Fruit fly (Drosophila melanogaster) whole organism, embryonic: ENCODE measurements around the gene CenB1A.

ENCODE experiments used
- Bgb ChIP-seq: fragments of 200-800 bp; sonication (Bioruptor generic); IDR thresholded peaks from 2 replicates; pipeline ENCODE4 v1.3.6; 2022; ENCODE audit warnings: missing biosample characterization, missing genetic modification characterization; ENCODE audit not compliant: partially characterized antibody
- CG10209 ChIP-seq: fragments of 200-800 bp; sonication (Bioruptor generic); optimal IDR thresholded peaks from 3 replicates; lab custom pipeline; 2017; ENCODE audit warnings: missing biosample characterization, mild to moderate bottlenecking, missing genetic modification characterization, missing genetic modification reagents
- CG10959 ChIP-seq: fragments of 200-800 bp; sonication (Bioruptor generic); IDR thresholded peaks from 2 replicates; pipeline ENCODE4 v1.3.6; 2022; ENCODE audit warnings: missing biosample characterization, missing genetic modification characterization
- CG11247 ChIP-seq: fragments of 200-800 bp; sonication (Bioruptor generic); IDR thresholded peaks from 2 replicates; pipeline ENCODE4 v1.3.6; 2022; ENCODE audit warnings: missing biosample characterization, missing genetic modification characterization
- CG12071 ChIP-seq: fragments of 200-800 bp; sonication (Bioruptor generic); optimal IDR thresholded peaks from 3 replicates; lab custom pipeline; 2018; ENCODE audit warnings: missing biosample characterization, mild to moderate bottlenecking, missing genetic modification characterization
- CG13296 ChIP-seq: fragments of 200-800 bp; sonication (Bioruptor generic); optimal IDR thresholded peaks from 3 replicates; lab custom pipeline; 2018; ENCODE audit warnings: missing biosample characterization, mild to moderate bottlenecking, missing genetic modification characterization
- CG14014 ChIP-seq: fragments of 200-800 bp; sonication (Bioruptor generic); IDR thresholded peaks from 2 replicates; pipeline ENCODE4 v1.3.6; 2022; ENCODE audit warnings: missing biosample characterization, missing genetic modification characterization
- CG14667 ChIP-seq: fragments of 200-800 bp; sonication (Bioruptor generic); IDR thresholded peaks from 2 replicates; pipeline ENCODE4 v1.3.6; 2022; ENCODE audit warnings: missing biosample characterization, missing genetic modification characterization
- CG15011 ChIP-seq: fragments of 200-800 bp; sonication (Bioruptor generic); optimal IDR thresholded peaks from 3 replicates; lab custom pipeline; 2018; ENCODE audit warnings: missing biosample characterization, mild to moderate bottlenecking, missing genetic modification characterization
- CG16815 ChIP-seq: fragments of 200-800 bp; sonication (Bioruptor generic); optimal IDR thresholded peaks from 3 replicates; lab custom pipeline; 2017; ENCODE audit warnings: missing biosample characterization, mild to moderate bottlenecking, missing genetic modification characterization
- CG2199 ChIP-seq: fragments of 200-800 bp; sonication (Bioruptor generic); IDR thresholded peaks from 3 replicates; pipeline ENCODE4 v1.3.6; 2022; ENCODE audit warnings: missing biosample characterization, missing genetic modification characterization
- CG2678 ChIP-seq: fragments of 200-800 bp; sonication (Bioruptor generic); optimal IDR thresholded peaks from 3 replicates; lab custom pipeline; 2019; ENCODE audit warnings: missing biosample characterization, mild to moderate bottlenecking, missing genetic modification characterization, moderate library complexity
- CG30431 ChIP-seq: fragments of 200-800 bp; sonication (Bioruptor generic); optimal IDR thresholded peaks from 2 replicates; lab custom pipeline; 2017; ENCODE audit warnings: missing biosample characterization, missing genetic modification characterization
- CG34224 ChIP-seq: fragments of 200-800 bp; sonication (Bioruptor generic); IDR thresholded peaks from 3 replicates; pipeline ENCODE4 v1.3.6; 2022; ENCODE audit warnings: missing biosample characterization, missing genetic modification characterization; ENCODE audit not compliant: partially characterized antibody
- CG3995 ChIP-seq: fragments of 200-800 bp; sonication (Bioruptor generic); optimal IDR thresholded peaks from 3 replicates; lab custom pipeline; 2016; ENCODE audit warnings: missing biosample characterization, missing genetic modification characterization
- CG4404 ChIP-seq: fragments of 200-800 bp; sonication (Bioruptor generic); IDR thresholded peaks from 2 replicates; pipeline ENCODE4 v1.3.6; 2022; ENCODE audit warnings: missing biosample characterization, missing genetic modification characterization
- CG4424 ChIP-seq: fragments of 200-800 bp; sonication (Bioruptor generic); optimal IDR thresholded peaks from 3 replicates; lab custom pipeline; 2016; ENCODE audit warnings: missing biosample characterization, missing genetic modification characterization
- CG6272 ChIP-seq: fragments of 200-800 bp; sonication (Bioruptor generic); IDR thresholded peaks from 2 replicates; pipeline ENCODE4 v1.3.6; 2022; ENCODE audit warnings: missing biosample characterization, missing genetic modification characterization
- CG6813 ChIP-seq: fragments of 200-800 bp; sonication (Bioruptor generic); optimal IDR thresholded peaks from 2 replicates; lab custom pipeline; 2017; ENCODE audit warnings: missing biosample characterization, missing genetic modification characterization, mild to moderate bottlenecking, moderate library complexity, missing genetic modification reagents
- CG9215 ChIP-seq: fragments of 200-800 bp; sonication (Bioruptor generic); IDR thresholded peaks from 2 replicates; pipeline ENCODE4 v1.3.6; 2022; ENCODE audit warnings: missing biosample characterization, missing genetic modification characterization
- CG9932 ChIP-seq: fragments of 200-800 bp; sonication (Bioruptor generic); IDR thresholded peaks from 2 replicates; pipeline ENCODE4 v1.3.6; 2022; ENCODE audit warnings: missing biosample characterization, missing genetic modification characterization
- H2.0 ChIP-seq: fragments of 200-800 bp; sonication (Bioruptor generic); IDR thresholded peaks from 2 replicates; pipeline ENCODE4 v1.3.6; 2022; ENCODE audit warnings: missing biosample characterization, missing genetic modification characterization
- HHEX ChIP-seq: fragments of 200-800 bp; sonication (Bioruptor generic); optimal IDR thresholded peaks from 3 replicates; lab custom pipeline; 2017; ENCODE audit warnings: missing biosample characterization, mild to moderate bottlenecking, missing genetic modification characterization, missing genetic modification reagents
- Hand ChIP-seq: fragments of 200-800 bp; sonication (Bioruptor generic); optimal IDR thresholded peaks from 2 replicates; lab custom pipeline; 2017; ENCODE audit warnings: mild to moderate bottlenecking, missing biosample characterization, missing genetic modification reagents, missing genetic modification characterization
- MBD-R2 ChIP-seq: fragments of 200-800 bp; sonication (Bioruptor generic); IDR thresholded peaks from 2 replicates; pipeline ENCODE4 v1.3.6; 2022; ENCODE audit warnings: missing biosample characterization, missing genetic modification characterization
- MESR4 ChIP-seq: fragments of 200-800 bp; sonication (Bioruptor generic); optimal IDR thresholded peaks from 2 replicates; lab custom pipeline; 2018; ENCODE audit warnings: missing biosample characterization, mild to moderate bottlenecking, missing genetic modification characterization, moderate library complexity
- Med ChIP-seq: fragments of 200-800 bp; sonication (Bioruptor generic); peaks from one replicate; lab custom pipeline; 2016; ENCODE audit warnings: missing biosample characterization, missing genetic modification characterization, mild to moderate bottlenecking, inconsistent platforms, moderate library complexity
- Ravus ChIP-seq: fragments of 200-800 bp; sonication (Bioruptor generic); IDR thresholded peaks from 2 replicates; pipeline ENCODE4 v1.3.6; 2022; ENCODE audit warnings: missing biosample characterization, missing genetic modification characterization
- Rx ChIP-seq: fragments of 200-800 bp; sonication (Bioruptor generic); IDR thresholded peaks from 2 replicates; pipeline ENCODE4 v1.3.6; 2022; ENCODE audit warnings: missing biosample characterization, missing genetic modification characterization
- Stat92E ChIP-seq, 3 experiments: fragments of >200 bp in 2 of 3; fragments of 200-800 bp in 1 of 3; sonication (Bioruptor generic) in 1 of 3; optimal IDR thresholded peaks; 2 replicates each; lab custom pipeline; 2017 to 2019; ENCODE audit warnings: missing biosample characterization in 3 of 3, missing genetic modification characterization in 3 of 3, mild to moderate bottlenecking in 1 of 3, moderate library complexity in 1 of 3
- al ChIP-seq: fragments of 200-800 bp; sonication (Bioruptor generic); IDR thresholded peaks from 2 replicates; pipeline ENCODE4 v1.3.6; 2022; ENCODE audit warnings: missing biosample characterization, missing genetic modification characterization
- bsh ChIP-seq, 2 experiments: fragments of 200-800 bp; sonication (Bioruptor generic); optimal IDR thresholded peaks; 2 replicates each; lab custom pipeline; 2017 to 2018; ENCODE audit warnings: mild to moderate bottlenecking in 2 of 2, missing biosample characterization in 2 of 2, missing genetic modification characterization in 2 of 2, moderate library complexity in 1 of 2
- cad ChIP-seq: fragments of >200 bp; optimal IDR thresholded peaks from 2 replicates; lab custom pipeline; 2017; ENCODE audit warnings: missing biosample characterization, missing genetic modification characterization
- gcm2 ChIP-seq: fragments of 200-800 bp; sonication (Bioruptor generic); optimal IDR thresholded peaks from 2 replicates; lab custom pipeline; 2016; ENCODE audit warnings: missing biosample characterization, missing genetic modification characterization
- gt ChIP-seq: fragments of 200-800 bp; sonication (Bioruptor generic); IDR thresholded peaks from 2 replicates; pipeline ENCODE4 v1.3.6; 2022; ENCODE audit warnings: missing biosample characterization, missing genetic modification characterization
- jing ChIP-seq: fragments of 200-800 bp; sonication (Bioruptor generic); optimal IDR thresholded peaks from 2 replicates; lab custom pipeline; 2018; ENCODE audit warnings: missing biosample characterization, mild to moderate bottlenecking, missing genetic modification characterization
- lbe ChIP-seq: fragments of 200-800 bp; sonication (Bioruptor generic); optimal IDR thresholded peaks from 2 replicates; lab custom pipeline; 2016; ENCODE audit warnings: missing biosample characterization, mild to moderate bottlenecking, missing genetic modification characterization
- p53 ChIP-seq: fragments of 200-800 bp; sonication (Bioruptor generic); optimal IDR thresholded peaks from 2 replicates; lab custom pipeline; 2016; ENCODE audit warnings: missing biosample characterization, missing genetic modification characterization
- ro ChIP-seq: fragments of 200-800 bp; sonication (Bioruptor generic); IDR thresholded peaks from 2 replicates; pipeline ENCODE4 v1.3.6; 2022; ENCODE audit warnings: missing biosample characterization, missing genetic modification characterization
- sens ChIP-seq: fragments of 200-800 bp; sonication (Bioruptor generic); peaks from one replicate; lab custom pipeline; 2016; ENCODE audit warnings: missing biosample characterization, missing genetic modification characterization
- shn ChIP-seq: fragments of 200-800 bp; sonication (Bioruptor generic); optimal IDR thresholded peaks from 3 replicates; lab custom pipeline; 2016; ENCODE audit warnings: missing biosample characterization, missing genetic modification characterization
- sim ChIP-seq: fragments of 200-800 bp; sonication (Bioruptor generic); IDR thresholded peaks from 2 replicates; pipeline ENCODE4 v1.3.6; 2022; ENCODE audit warnings: missing biosample characterization, missing genetic modification characterization
- sisA ChIP-seq: fragments of 200-800 bp; sonication (Bioruptor generic); IDR thresholded peaks from 2 replicates; pipeline ENCODE4 v1.3.6; 2022; ENCODE audit warnings: missing biosample characterization, missing genetic modification characterization
- sob ChIP-seq: fragments of 200-800 bp; sonication (Bioruptor generic); IDR thresholded peaks from 2 replicates; pipeline ENCODE4 v1.3.6; 2022; ENCODE audit warnings: missing biosample characterization, missing genetic modification characterization
- tgo ChIP-seq: fragments of 200-800 bp; sonication (Bioruptor generic); IDR thresholded peaks from 3 replicates; pipeline ENCODE4 v1.3.6; 2022; ENCODE audit warnings: missing biosample characterization, missing genetic modification characterization
- tio ChIP-seq: fragments of 200-800 bp; sonication (Bioruptor generic); optimal IDR thresholded peaks from 2 replicates; lab custom pipeline; 2017; ENCODE audit warnings: missing biosample characterization, missing genetic modification characterization, inconsistent platforms
- wdn ChIP-seq: fragments of 200-800 bp; sonication (Bioruptor generic); IDR thresholded peaks from 2 replicates; pipeline ENCODE4 v1.3.6; 2022; ENCODE audit warnings: missing biosample characterization, missing genetic modification characterization
- wek ChIP-seq: fragments of 200-800 bp; sonication (Bioruptor generic); optimal IDR thresholded peaks from 3 replicates; lab custom pipeline; 2018; ENCODE audit warnings: missing biosample characterization, mild to moderate bottlenecking, missing genetic modification characterization, moderate library complexity
- zfh1 ChIP-seq: fragments of 200-800 bp; sonication (Bioruptor generic); IDR thresholded peaks from 3 replicates; pipeline ENCODE4 v1.3.6; 2022; ENCODE audit warnings: missing biosample characterization, missing genetic modification characterization
- zfh2 ChIP-seq: fragments of 200-800 bp; sonication (Bioruptor generic); optimal IDR thresholded peaks from 2 replicates; lab custom pipeline; 2016; ENCODE audit warnings: missing biosample characterization, missing genetic modification characterization

Gene CenB1A

dm6 chr3R:23173393-23173981 is 55.3 kb downstream of the CenB1A start, which contains the start of gene CG46310 (continued):
- no peak for TF ChIP-seq p53
- peak; percentile 53; the same call in 1 of the 2 replicates for TF ChIP-seq CG10959 (GFP tag; lab: Robert Waterston, UW)
- peak; percentile 83 for TF ChIP-seq al (GFP tag; lab: Robert Waterston, UW)
- no peak for TF ChIP-seq MESR4
- TF ChIP-seq CG9215 (GFP tag; lab: Robert Waterston, UW), result peak; percentile 72
- TF ChIP-seq H2.0 (GFP tag; lab: Robert Waterston, UW), result peak; percentile 65
- 0 out of 3 replicates have a peak, but pooled peaks have one; percentile 26 for TF ChIP-seq CG2199 (GFP tag; lab: Robert Waterston, UW)
- TF ChIP-seq CG2678 (tag; lab: Kevin White, UChicago), result peak; percentile 78
- no peak for TF ChIP-seq jing (GFP tag; lab: Kevin White, UChicago)
- TF ChIP-seq CG3995 (GFP tag; lab: Kevin White, UChicago), result no peak
- TF ChIP-seq CG6272 (GFP tag; lab: Robert Waterston, UW), result peak; percentile 56; the same call in 1 of the 2 replicates
- TF ChIP-seq tgo (GFP tag; lab: Robert Waterston, UW), result peak; percentile 90
- TF ChIP-seq sob (GFP tag; lab: Robert Waterston, UW), result peak; percentile 94
- TF ChIP-seq gcm2, result no peak
- TF ChIP-seq zfh1, result peak; percentile 88
- TF ChIP-seq CG12071, result peak; percentile 56
- TF ChIP-seq CG13296 (GFP tag; lab: Kevin White, UChicago), result peak; percentile 51
- TF ChIP-seq gt (GFP tag; lab: Robert Waterston, UW), result 0 out of 2 replicates have a peak, but pooled peaks have one; percentile 15
- peak; percentile 43; the same call in 1 of the 2 replicates for TF ChIP-seq Rx
- peak; percentile 56; the same call in 1 of the 2 replicates for TF ChIP-seq MBD-R2 (GFP tag; lab: Robert Waterston, UW)
- 0 out of 3 replicates have a peak, but pooled peaks have one; percentile 25 for TF ChIP-seq CG34224 (GFP tag; lab: Robert Waterston, UW)
- TF ChIP-seq sens (GFP tag; lab: Kevin White, UChicago), result peak; percentile 76
- peak; percentile 14 for TF ChIP-seq CG30431 (GFP tag; lab: Kevin White, UChicago)
- TF ChIP-seq ro (GFP tag; lab: Robert Waterston, UW), result peak; percentile 35; the same call in 1 of the 2 replicates
- TF ChIP-seq sim (GFP tag; lab: Robert Waterston, UW), result peak; percentile 62; the same call in 1 of the 2 replicates
- peak; percentile 48 for TF ChIP-seq CG15011
- TF ChIP-seq Hand (GFP tag; lab: Kevin White, UChicago), result peak; percentile 75
- peak; percentile 59 for TF ChIP-seq CG4424 (GFP tag; lab: Kevin White, UChicago)
- TF ChIP-seq cad (GFP tag; lab: Kevin White, UChicago), result no peak
- peak; percentile 75 for TF ChIP-seq sisA (GFP tag; lab: Robert Waterston, UW)
- peak; percentile 65 for TF ChIP-seq CG9932
- TF ChIP-seq Med (GFP tag; lab: Kevin White, UChicago), result peak; percentile 86
- TF ChIP-seq HHEX (GFP tag; lab: Kevin White, UChicago), result peak; percentile 66
- TF ChIP-seq CG6813 (GFP tag; lab: Kevin White, UChicago), result peak; percentile 69
- TF ChIP-seq CG10209 (GFP tag; lab: Kevin White, UChicago), result peak; percentile 65
- TF ChIP-seq shn (GFP tag; lab: Kevin White, UChicago), result peak; percentile 0
- peak; percentile 43; the same call in 1 of the 2 replicates for TF ChIP-seq CG14667
- peak; percentile 41 for TF ChIP-seq wek (GFP tag; lab: Kevin White, UChicago)
- peak; percentile 85 for TF ChIP-seq Ravus
- 0 out of 2 replicates have a peak, but pooled peaks have one; percentile 47 for TF ChIP-seq CG4404
- peak; percentile 79 for TF ChIP-seq CG11247 (GFP tag; lab: Robert Waterston, UW)
- TF ChIP-seq Stat92E (GFP tag; optimal IDR thresholded peaks at IDR 0.05; lab: Kevin White, UChicago), result no peak
- peak; percentile 61; the same call in 1 of the 2 replicates for TF ChIP-seq CG14014 (GFP tag; lab: Robert Waterston, UW)
- TF ChIP-seq wdn (GFP tag; lab: Robert Waterston, UW), result peak; percentile 83
- TF ChIP-seq Bgb (GFP tag; lab: Robert Waterston, UW), result peak; percentile 41; the same call in 1 of the 2 replicates
- TF ChIP-seq zfh2 (GFP tag; lab: Kevin White, UChicago), result peak; percentile 16
- TF ChIP-seq CG16815 (GFP tag; lab: Kevin White, UChicago), result no peak
- TF ChIP-seq lbe (GFP tag; lab: Kevin White, UChicago), result peak; percentile 91
- TF ChIP-seq tio (GFP tag; lab: Kevin White, UChicago), result peak; percentile 37
- TF ChIP-seq bsh (GFP tag; optimal IDR thresholded peaks at IDR 0.05; lab: Kevin White, UChicago), result peak; percentile 3 to 55
